Fruit fly (Drosophila melanogaster): ENCODE measurements around the gene PolI.

PolI gene

dm6 chr3R:8269740-8270139, 36.4 kb downstream of the PolI start, which contains the start of gene CG9630 (continued):
- no peak for TF ChIP-seq CG5245 (GFP tag; optimal IDR thresholded peaks at IDR 0.05)
- no peak for TF ChIP-seq unpg (GFP tag; optimal IDR thresholded peaks at IDR 0.05)
- no peak for TF ChIP-seq Meics (GFP tag; optimal IDR thresholded peaks at IDR 0.05)
- 0 out of 2 replicates have a peak, but pooled peaks have one; percentile 5 for TF ChIP-seq CG10321 (GFP tag; IDR thresholded peaks at IDR 0.05)
- no peak for TF ChIP-seq CG4360 (GFP tag; IDR thresholded peaks at IDR 0.05)
- no peak for TF ChIP-seq CG33213 (GFP tag; optimal IDR thresholded peaks at IDR 0.05)
- peak; percentile 88 for TF ChIP-seq CG3847 (GFP tag; IDR thresholded peaks at IDR 0.05)
- TF ChIP-seq PHDP (tag; optimal IDR thresholded peaks at IDR 0.05), result no peak
- TF ChIP-seq CG17361 (GFP tag; IDR thresholded peaks at IDR 0.05), result no peak
- TF ChIP-seq H2.0 (GFP tag; IDR thresholded peaks at IDR 0.05), result no peak
- TF ChIP-seq vvl (GFP tag; IDR thresholded peaks at IDR 0.05), result no peak
- TF ChIP-seq Dp (GFP tag; optimal IDR thresholded peaks at IDR 0.05), result peak; percentile 100
- TF ChIP-seq Blimp-1 (GFP tag; optimal IDR thresholded peaks at IDR 0.05), result no peak
- TF ChIP-seq nom (GFP tag; optimal IDR thresholded peaks at IDR 0.05), result no peak
- TF ChIP-seq CG10209 (GFP tag; optimal IDR thresholded peaks at IDR 0.05), result no peak
- TF ChIP-seq Drgx (GFP tag; IDR thresholded peaks at IDR 0.05), result no peak
- TF ChIP-seq CG6791 (GFP tag; IDR thresholded peaks at IDR 0.05; ENCODE audit: partially characterized antibody), result peak; percentile 68; the same call in 2 of the 3 replicates
- TF ChIP-seq Max (GFP tag; optimal IDR thresholded peaks at IDR 0.05), result peak; percentile 88
- TF ChIP-seq CG2120 (GFP tag; optimal IDR thresholded peaks at IDR 0.05), result no peak
- TF ChIP-seq peb (GFP tag; IDR thresholded peaks at IDR 0.05), result no peak
- no peak for TF ChIP-seq Oaz (GFP tag; IDR thresholded peaks at IDR 0.05)
- TF ChIP-seq CG10147 (GFP tag; optimal IDR thresholded peaks at IDR 0.05), result no peak
- TF ChIP-seq ase (GFP tag; IDR thresholded peaks at IDR 0.05), result no peak
- no peak for TF ChIP-seq Poxn (GFP tag; IDR thresholded peaks at IDR 0.05)
- TF ChIP-seq gcm (GFP tag; optimal IDR thresholded peaks at IDR 0.05), result no peak
- TF ChIP-seq Elba2 (GFP tag; optimal IDR thresholded peaks at IDR 0.05), result peak; percentile 79
- TF ChIP-seq Xrp1 (GFP tag; IDR thresholded peaks at IDR 0.05), result no peak
- no peak for TF ChIP-seq bsh (GFP tag; optimal IDR thresholded peaks at IDR 0.05)
- no peak for TF ChIP-seq CG2889 (GFP tag; IDR thresholded peaks at IDR 0.05)
- TF ChIP-seq CG3726 (GFP tag; IDR thresholded peaks at IDR 0.05), result no peak
- TF ChIP-seq CG5180 (GFP tag; optimal IDR thresholded peaks at IDR 0.05), result no peak
- no peak for TF ChIP-seq tin (GFP tag; optimal IDR thresholded peaks at IDR 0.05)
- peak; percentile 87 for TF ChIP-seq ato (GFP tag; IDR thresholded peaks at IDR 0.05; ENCODE audit: partially characterized antibody)
- no peak for TF ChIP-seq Dfd (GFP tag; optimal IDR thresholded peaks at IDR 0.05)
- no peak for TF ChIP-seq klu (GFP tag; IDR thresholded peaks at IDR 0.05)
- peak; percentile 70 for TF ChIP-seq Dll (GFP tag; IDR thresholded peaks at IDR 0.05; ENCODE audit: partially characterized antibody)
- TF ChIP-seq Fer3 (tag; optimal IDR thresholded peaks at IDR 0.05), result no peak
- no peak for TF ChIP-seq CG10431 (GFP tag; optimal IDR thresholded peaks at IDR 0.05)
- no peak for TF ChIP-seq sisA (GFP tag; IDR thresholded peaks at IDR 0.05)
- TF ChIP-seq CoRest (tag; optimal IDR thresholded peaks at IDR 0.05), result peak; percentile 4
- TF ChIP-seq hbn (GFP tag; IDR thresholded peaks at IDR 0.05; ENCODE audit: partially characterized antibody), result peak; percentile 55; the same call in 1 of the 2 replicates
- peak; percentile 87 for TF ChIP-seq CG15514 (GFP tag; optimal IDR thresholded peaks at IDR 0.05)
- TF ChIP-seq gcm2 (GFP tag; optimal IDR thresholded peaks at IDR 0.05), result no peak
- no peak for TF ChIP-seq tgo (GFP tag; IDR thresholded peaks at IDR 0.05)
- no peak for TF ChIP-seq CG43689 (GFP tag; IDR thresholded peaks at IDR 0.05)
- no peak for TF ChIP-seq h (optimal IDR thresholded peaks at IDR 0.05)
- no peak for TF ChIP-seq CG9727 (GFP tag; optimal IDR thresholded peaks at IDR 0.05)
- no peak for TF ChIP-seq en (GFP tag; optimal IDR thresholded peaks at IDR 0.05)
- TF ChIP-seq sens-2 (GFP tag; IDR thresholded peaks at IDR 0.05), result no peak
- TF ChIP-seq grn (GFP tag; optimal IDR thresholded peaks at IDR 0.05), result no peak
- TF ChIP-seq H15 (GFP tag; IDR thresholded peaks at IDR 0.05), result no peak
- TF ChIP-seq lilli (GFP tag; optimal IDR thresholded peaks at IDR 0.05), result no peak
